Worm (Caenorhabditis elegans) whole organism, early embryonic: ENCODE measurements around the gene Y54F10AM.6.

Experiments
- B0310.2 ChIP-seq: sonication (generic microtip); optimal IDR thresholded peaks from 2 replicates; lab custom pipeline; 2016; ENCODE audit warnings: mild to moderate bottlenecking, missing genetic modification characterization, missing compliant biosample characterization
- ceh-13 ChIP-seq: fragments of 200-800 bp; sonication (Bioruptor generic); optimal IDR thresholded peaks from 2 replicates; lab custom pipeline; 2018; ENCODE audit warnings: mild to moderate bottlenecking, missing genetic modification characterization, missing compliant biosample characterization
- flt-1 ChIP-seq: fragments of 200-800 bp; sonication (Bioruptor generic); IDR thresholded peaks from 2 replicates; pipeline ENCODE4 v1.3.6; 2022; ENCODE audit warnings: missing genetic modification characterization, missing compliant biosample characterization
- hmbx-1 ChIP-seq: sonication (generic microtip); optimal IDR thresholded peaks from 2 replicates; lab custom pipeline; 2016; ENCODE audit warnings: mild to moderate bottlenecking, missing genetic modification characterization, missing compliant biosample characterization
- pes-1 ChIP-seq: fragments of 200-800 bp; sonication (Bioruptor generic); IDR thresholded peaks from 2 replicates; pipeline ENCODE4 v1.3.6; 2022; ENCODE audit warnings: missing genetic modification reagents, missing genetic modification characterization, missing compliant biosample characterization

DNA sequence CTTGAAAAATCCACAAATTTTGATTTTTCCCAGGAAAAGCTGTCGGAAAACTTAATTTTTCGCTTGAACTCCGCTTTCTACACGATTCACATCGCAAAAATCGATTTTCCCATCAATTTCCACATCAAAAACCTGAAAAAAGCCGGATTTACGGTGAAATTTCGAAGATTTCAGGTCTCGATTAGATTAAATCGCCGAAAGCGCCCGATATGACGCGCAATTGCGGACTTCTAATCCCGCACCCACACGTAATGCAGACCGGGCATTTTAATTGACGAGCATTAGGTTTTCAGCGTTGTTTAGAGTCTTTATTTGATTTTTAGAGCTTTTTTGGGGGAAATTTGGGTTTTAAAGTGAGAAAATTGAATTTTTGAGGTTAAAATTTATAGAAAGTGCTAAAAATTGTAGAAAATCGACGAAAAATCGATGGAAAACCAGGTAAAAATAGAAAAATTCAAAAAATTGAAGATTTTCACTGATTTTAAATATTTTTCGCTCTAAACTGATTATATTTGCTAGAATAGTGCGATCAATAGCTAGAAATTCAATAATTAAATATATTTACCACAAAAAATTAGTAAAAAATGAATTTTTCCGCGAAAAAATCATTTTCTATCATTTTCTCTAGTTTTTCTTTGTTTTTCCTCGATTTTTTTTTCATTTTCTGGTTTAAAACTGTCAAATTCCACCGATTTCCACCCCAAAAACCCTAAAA, 21.4 kb upstream of the Y54F10AM.6 start, which contains the start of gene Y54F10AL.1:
- TF ChIP-seq flt-1 (GFP tag; lab: Robert Waterston, UW): no peak
- no peak for TF ChIP-seq B0310.2 (tag; lab: Kevin White, UChicago)
- no peak for TF ChIP-seq pes-1 (GFP tag; lab: Robert Waterston, UW)
- no peak for TF ChIP-seq hmbx-1 (tag; lab: Kevin White, UChicago)
- TF ChIP-seq ceh-13: no peak
